Worm (Caenorhabditis elegans) whole organism, L3 larva: ENCODE measurements around the gene catp-3.

Experiments used
- R02D3.7 ChIP-seq: fragments of 150-350 bp; optimal IDR thresholded peaks from 2 replicates; lab custom pipeline; 2014; ENCODE audit warnings: missing biosample characterization, missing genetic modification characterization
- ama-1 ChIP-seq: fragments of 150-350 bp; optimal IDR thresholded peaks from 2 replicates; lab custom pipeline; 2018
- ceh-16 ChIP-seq: sonication (generic microtip); optimal IDR thresholded peaks from 2 replicates; lab custom pipeline; 2017; ENCODE audit warnings: missing biosample characterization, missing genetic modification characterization
- ceh-28 ChIP-seq: fragments of 150-350 bp; optimal IDR thresholded peaks from 2 replicates; lab custom pipeline; 2014; ENCODE audit warnings: missing biosample characterization, missing genetic modification reagents, missing genetic modification characterization
- ceh-82 ChIP-seq: fragments of 150-350 bp; optimal IDR thresholded peaks from 2 replicates; lab custom pipeline; 2014; ENCODE audit warnings: missing biosample characterization, missing genetic modification characterization
- daf-12 ChIP-seq: fragments of 150-350 bp; optimal IDR thresholded peaks from 2 replicates; lab custom pipeline; 2014; ENCODE audit warnings: missing biosample characterization, missing genetic modification reagents, missing genetic modification characterization
- egl-27 ChIP-seq: sonication (generic microtip); optimal IDR thresholded peaks from 4 replicates; lab custom pipeline; 2017; ENCODE audit warnings: missing biosample characterization, missing genetic modification reagents, missing genetic modification characterization
- egl-5 ChIP-seq: fragments of 150-350 bp; optimal IDR thresholded peaks from 2 replicates; lab custom pipeline; 2017; ENCODE audit warnings: missing biosample characterization, missing genetic modification reagents, missing genetic modification characterization, inconsistent platforms
- elt-2 ChIP-seq: sonication (generic microtip); optimal IDR thresholded peaks from 2 replicates; lab custom pipeline; 2016; ENCODE audit warnings: missing genetic modification reagents, mild to moderate bottlenecking, missing genetic modification characterization, missing compliant biosample characterization
- elt-3 ChIP-seq, 3 experiments: fragments of 150-350 bp in 1 of 3; sonication (generic microtip) in 2 of 3; optimal IDR thresholded peaks; 2 replicates in 2 of 3; 4 replicates in 1 of 3; lab custom pipeline; 2014 to 2017; ENCODE audit warnings: missing biosample characterization in 3 of 3, missing genetic modification characterization in 3 of 3
- fkh-10 ChIP-seq: sonication (generic microtip); optimal IDR thresholded peaks from 2 replicates; lab custom pipeline; 2017; ENCODE audit warnings: missing biosample characterization, missing genetic modification reagents, missing genetic modification characterization
- fkh-2 ChIP-seq: fragments of 150-350 bp; optimal IDR thresholded peaks from 2 replicates; lab custom pipeline; 2014; ENCODE audit warnings: missing biosample characterization, missing genetic modification reagents, missing genetic modification characterization
- fos-1 ChIP-seq: fragments of 150-350 bp; optimal IDR thresholded peaks from 2 replicates; lab custom pipeline; 2014; ENCODE audit warnings: missing biosample characterization, missing genetic modification characterization
- hmg-11 ChIP-seq: sonication (generic microtip); optimal IDR thresholded peaks from 2 replicates; lab custom pipeline; 2016; ENCODE audit warnings: missing genetic modification characterization, missing compliant biosample characterization
- jun-1 ChIP-seq: fragments of 150-350 bp; optimal IDR thresholded peaks from 2 replicates; lab custom pipeline; 2014; ENCODE audit warnings: missing biosample characterization, missing genetic modification reagents, missing genetic modification characterization
- lin-39 ChIP-seq: fragments of 150-350 bp; optimal IDR thresholded peaks from 2 replicates; lab custom pipeline; 2018; ENCODE audit warnings: missing biosample characterization, missing genetic modification reagents, missing genetic modification characterization
- mdl-1 ChIP-seq: fragments of 150-350 bp; optimal IDR thresholded peaks from 2 replicates; lab custom pipeline; 2014; ENCODE audit warnings: missing biosample characterization, missing genetic modification characterization
- mml-1 ChIP-seq: fragments of 150-350 bp; sonication (generic microtip); optimal IDR thresholded peaks from 3 replicates; lab custom pipeline; 2014; ENCODE audit warnings: missing biosample characterization, missing genetic modification characterization
- nhr-11 ChIP-seq: fragments of 150-350 bp; optimal IDR thresholded peaks from 2 replicates; lab custom pipeline; 2014; ENCODE audit warnings: missing biosample characterization, missing genetic modification characterization
- nhr-12 ChIP-seq: fragments of 150-350 bp; optimal IDR thresholded peaks from 2 replicates; lab custom pipeline; 2014; ENCODE audit warnings: missing biosample characterization, missing genetic modification characterization
- nhr-23 ChIP-seq: fragments of 150-350 bp; optimal IDR thresholded peaks from 2 replicates; lab custom pipeline; 2014; ENCODE audit warnings: missing biosample characterization, missing genetic modification reagents, missing genetic modification characterization
- nhr-237 ChIP-seq: fragments of 150-350 bp; optimal IDR thresholded peaks from 2 replicates; lab custom pipeline; 2014; ENCODE audit warnings: missing biosample characterization, missing genetic modification characterization
- nhr-25 ChIP-seq: sonication (generic microtip); optimal IDR thresholded peaks from 2 replicates; lab custom pipeline; 2017; ENCODE audit warnings: missing biosample characterization, missing genetic modification characterization
- nhr-28 ChIP-seq: fragments of 150-350 bp; optimal IDR thresholded peaks from 2 replicates; lab custom pipeline; 2014; ENCODE audit warnings: missing biosample characterization, missing genetic modification characterization
- nhr-43 ChIP-seq: sonication (generic microtip); optimal IDR thresholded peaks from 2 replicates; lab custom pipeline; 2016; ENCODE audit warnings: mild to moderate bottlenecking, missing genetic modification characterization, missing compliant biosample characterization; ENCODE audit not compliant: poor library complexity, severe bottlenecking
- nhr-67 ChIP-seq: fragments of 150-350 bp; optimal IDR thresholded peaks from 2 replicates; lab custom pipeline; 2014; ENCODE audit warnings: missing biosample characterization, missing genetic modification characterization
- nhr-76 ChIP-seq: fragments of 150-350 bp; sonication (generic microtip); optimal IDR thresholded peaks from 5 replicates; lab custom pipeline; 2014; ENCODE audit warnings: missing biosample characterization, missing genetic modification characterization
- skn-1 ChIP-seq: fragments of 150-350 bp; optimal IDR thresholded peaks from 2 replicates; lab custom pipeline; 2014; ENCODE audit warnings: missing biosample characterization, missing genetic modification characterization
- snpc-4 ChIP-seq: fragments of 150-350 bp; optimal IDR thresholded peaks from 2 replicates; lab custom pipeline; 2014; ENCODE audit warnings: missing biosample characterization, missing genetic modification characterization
- tbx-2 ChIP-seq: sonication (generic microtip); optimal IDR thresholded peaks from 2 replicates; lab custom pipeline; 2016; ENCODE audit warnings: mild to moderate bottlenecking, missing genetic modification characterization, missing compliant biosample characterization
- unc-62 ChIP-seq: fragments of 150-350 bp; sonication (generic microtip); optimal IDR thresholded peaks from 4 replicates; lab custom pipeline; 2014; ENCODE audit warnings: missing biosample characterization, missing genetic modification reagents, missing genetic modification characterization
- zag-1 ChIP-seq: fragments of 150-350 bp; optimal IDR thresholded peaks from 2 replicates; lab custom pipeline; 2014; ENCODE audit warnings: missing biosample characterization, missing genetic modification characterization
- ztf-11 ChIP-seq: fragments of 150-350 bp; optimal IDR thresholded peaks from 2 replicates; lab custom pipeline; 2014; ENCODE audit warnings: missing biosample characterization, missing genetic modification characterization
- ztf-4 ChIP-seq: fragments of 150-350 bp; optimal IDR thresholded peaks from 2 replicates; lab custom pipeline; 2014; ENCODE audit warnings: missing biosample characterization, missing genetic modification characterization

The catp-3 gene

DNA sequence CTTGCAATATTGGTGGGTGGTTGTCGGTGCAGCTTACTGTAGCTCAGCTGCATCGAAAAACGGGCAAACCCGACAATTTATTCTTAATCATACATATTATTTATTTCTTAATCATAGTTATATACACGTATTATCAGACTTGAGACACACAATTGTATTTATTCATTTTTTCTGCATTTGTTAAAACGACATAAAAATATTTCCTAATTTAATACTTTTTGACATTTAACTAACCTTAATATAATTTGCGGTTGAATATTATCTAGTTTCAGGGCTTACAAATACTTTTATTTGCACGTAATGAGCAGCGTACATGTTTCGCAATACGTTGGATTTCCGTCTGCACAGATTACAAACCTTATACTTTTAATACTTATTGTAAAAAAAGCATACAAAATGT is 17.5 kb upstream of the catp-3 start, which contains the start of gene str-138:
Gene str-138 (plus strand): TSS at position 301 of the 400 bp plus-strand sequence.
- TF ChIP-seq ama-1 (no peak), snpc-4 (no peak), ceh-82 (tag; lab: Kevin White, UChicago) (no peak), hmg-11 (no peak), zag-1 (tag; lab: Kevin White, UChicago) (no peak), nhr-76 (no peak), nhr-43 (tag; lab: Kevin White, UChicago) (no peak), nhr-11 (no peak), nhr-23 (no peak), ztf-11 (no peak), ceh-16 (no peak)

DNA sequence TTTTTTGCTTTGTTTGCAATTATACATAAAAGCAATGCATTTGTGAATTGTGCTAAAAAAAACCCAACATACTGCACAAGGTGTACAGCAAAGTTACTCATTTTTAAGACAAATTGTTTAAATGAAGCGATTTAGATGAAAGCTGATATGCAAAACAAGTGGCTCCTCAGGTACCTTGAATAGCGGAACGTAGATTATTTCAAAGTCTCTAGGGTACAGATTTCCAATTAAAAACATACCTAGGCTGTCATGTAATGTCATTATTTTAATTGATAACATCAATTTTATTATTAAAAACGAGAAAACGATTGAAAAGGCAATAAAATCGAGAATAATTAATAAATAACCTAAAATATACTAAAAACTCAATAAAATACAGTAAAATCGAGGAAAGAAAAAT is 13.7 kb upstream of the catp-3 start, which contains the start of gene str-139:
Gene str-139 (minus strand): TSS at position 101 of the 400 bp plus-strand sequence.
- TF ChIP-seq fkh-10 (GFP tag; lab: Kevin White, UChicago) (no peak), ztf-4 (tag; lab: Kevin White, UChicago) (no peak), mml-1 (tag; lab: Kevin White, UChicago) (no peak), nhr-67 (tag; lab: Kevin White, UChicago) (no peak)

DNA sequence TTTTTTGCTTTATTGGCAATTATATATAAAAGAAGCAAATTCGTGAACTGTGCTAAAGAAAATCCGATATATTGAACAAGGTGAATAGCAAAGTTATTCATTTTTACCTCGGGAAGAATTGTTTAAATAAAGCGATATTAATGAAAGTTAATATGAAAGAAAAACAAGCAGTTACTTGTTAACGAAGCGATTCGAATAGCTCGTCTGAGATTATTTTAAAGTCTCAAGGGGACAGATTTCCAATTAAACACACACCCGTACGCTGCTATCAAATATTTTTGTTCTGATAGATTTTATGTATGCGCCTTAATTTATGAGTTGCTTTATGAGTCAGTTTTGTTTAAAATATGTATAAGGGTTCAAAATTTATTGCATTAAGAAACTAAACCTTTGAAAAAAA is 8.0 kb upstream of the catp-3 start, which contains the start of gene str-140:
Gene str-140 (minus strand): TSS at position 101 of the 400 bp plus-strand sequence.
- TF ChIP-seq nhr-28 (tag; lab: Kevin White, UChicago) (no peak), daf-12 (tag; lab: Kevin White, UChicago) (no peak), unc-62 (GFP tag; lab: Kevin White, UChicago) (no peak), elt-2 (no peak), tbx-2 (tag; lab: Kevin White, UChicago) (no peak), skn-1 (tag; lab: Kevin White, UChicago) (no peak), R02D3.7 (tag; lab: Kevin White, UChicago) (no peak)

DNA sequence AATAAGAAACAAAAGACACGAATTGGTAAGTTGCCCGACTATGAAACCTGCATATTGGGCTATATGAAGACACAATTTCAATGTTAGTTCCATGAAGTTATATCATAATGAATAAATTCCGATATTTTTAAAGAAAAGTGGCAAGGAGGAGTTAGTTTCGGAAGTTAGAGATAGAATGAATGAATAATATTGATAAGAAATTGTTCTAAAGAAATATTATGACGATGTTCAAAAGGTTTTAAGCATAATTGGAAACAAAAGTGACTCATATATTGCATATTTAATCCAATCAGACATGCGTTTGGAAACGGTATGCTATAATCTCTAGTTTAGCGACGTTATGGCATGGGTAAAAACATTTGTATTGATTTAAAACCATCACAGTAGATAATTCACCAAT is 6.2 kb upstream of the catp-3 start, which contains the start of gene str-143:
Gene str-143 (minus strand): TSS at position 101 of the 400 bp plus-strand sequence.
- TF ChIP-seq fkh-10 (GFP tag; lab: Kevin White, UChicago) (no peak), elt-2 (no peak), nhr-43 (tag; lab: Kevin White, UChicago) (no peak), egl-5 (tag; lab: Kevin White, UChicago) (no peak), elt-3 (tag; optimal IDR thresholded peaks at IDR 0.05; lab: Kevin White, UChicago) (no peak), ceh-82 (tag; lab: Kevin White, UChicago) (no peak)

DNA sequence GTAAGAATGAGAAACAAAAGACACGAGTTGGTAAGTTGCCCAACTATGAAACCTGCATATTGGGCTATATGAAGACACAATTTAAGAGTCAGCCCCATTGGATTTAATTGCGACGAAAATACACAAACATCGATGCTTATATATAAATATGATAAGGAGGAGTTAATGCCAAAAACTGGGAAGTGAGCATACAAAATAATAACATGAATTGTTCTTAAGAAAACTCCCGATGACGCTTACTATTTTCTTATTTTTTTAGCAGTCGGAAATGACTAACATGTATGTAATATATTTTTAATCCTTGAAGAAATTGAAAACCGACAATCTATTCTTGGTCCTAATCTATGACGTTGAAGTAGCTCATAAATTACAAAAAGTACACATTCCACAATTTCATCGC is 3.8 kb upstream of the catp-3 start, which contains the start of gene str-144:
Gene str-144 (minus strand): TSS at position 101 of the 400 bp plus-strand sequence.
- TF ChIP-seq fos-1 = no peak
- no peak for TF ChIP-seq ceh-28
- TF ChIP-seq mdl-1 (tag; lab: Kevin White, UChicago) = no peak

DNA sequence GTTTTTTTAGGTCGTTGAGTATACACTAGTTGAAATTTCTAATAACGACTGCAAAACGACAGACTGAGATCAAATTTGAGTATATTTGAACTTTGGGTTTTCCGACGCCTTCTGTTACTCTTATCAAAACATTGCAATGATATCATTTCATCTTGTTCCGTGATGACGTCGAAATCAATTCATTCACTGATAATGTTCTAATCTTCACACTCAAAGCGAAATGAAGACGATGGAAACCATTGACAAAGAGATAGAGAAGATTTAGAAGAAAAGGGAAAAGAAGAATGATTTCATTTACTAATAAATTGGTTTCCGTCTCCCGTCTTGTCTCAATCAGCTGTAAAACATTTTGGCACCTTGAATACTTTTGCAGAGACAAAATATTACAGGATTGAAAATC is 2.6 kb upstream of the catp-3 start:
- TF ChIP-seq fkh-2 = no peak
- no peak for TF ChIP-seq nhr-11
- TF ChIP-seq R02D3.7 (tag; lab: Kevin White, UChicago) = no peak
- peak; percentile 36 to 82 (median 53) for TF ChIP-seq elt-3 (tag; optimal IDR thresholded peaks at IDR 0.05; lab: Kevin White, UChicago)
- no peak for TF ChIP-seq nhr-12 (tag; lab: Kevin White, UChicago)
- no peak for TF ChIP-seq ztf-4 (tag; lab: Kevin White, UChicago)
- no peak for TF ChIP-seq ceh-82 (tag; lab: Kevin White, UChicago)
- peak; percentile 26 for TF ChIP-seq nhr-25 (tag; lab: Kevin White, UChicago)
- no peak for TF ChIP-seq nhr-76
- TF ChIP-seq egl-27 (tag; lab: Kevin White, UChicago) = peak; percentile 39
- no peak for TF ChIP-seq nhr-28 (tag; lab: Kevin White, UChicago)
- TF ChIP-seq nhr-23 = peak; percentile 62
- no peak for TF ChIP-seq jun-1
- no peak for TF ChIP-seq lin-39 (tag; lab: Kevin White, UChicago)
- no peak for TF ChIP-seq tbx-2 (tag; lab: Kevin White, UChicago)
- TF ChIP-seq nhr-43 (tag; lab: Kevin White, UChicago) = peak; percentile 48
- TF ChIP-seq ceh-28 = peak; percentile 40
- no peak for TF ChIP-seq nhr-237
- TF ChIP-seq, all 47 proteins: peak for 6
